Fruit fly (Drosophila melanogaster): Measurements from ENCODE around the gene ppk7.

DNA sequence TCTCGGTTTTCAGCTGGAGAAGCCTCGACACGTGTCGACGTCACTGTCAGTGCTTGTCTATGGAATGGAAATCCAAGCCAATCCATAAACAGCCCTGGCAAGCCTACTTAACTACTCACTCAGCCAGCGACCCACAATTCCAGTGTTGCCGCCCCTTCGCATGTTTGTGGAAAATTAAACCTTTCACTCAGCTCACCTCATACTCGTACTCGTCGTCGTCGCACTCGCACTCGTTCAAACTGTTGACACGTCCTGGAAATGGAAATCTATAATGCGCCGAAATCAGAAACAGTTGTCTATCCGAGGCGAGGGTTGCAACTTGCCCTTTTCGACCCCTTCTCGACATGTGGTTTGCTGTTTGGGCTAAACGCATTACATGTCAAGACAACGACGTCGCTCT is 35.1 kb downstream of the ppk7 start:
- TF ChIP-seq fd96Ca (GFP tag; IDR thresholded peaks at IDR 0.05) (no peak), CG14655 (GFP tag; optimal IDR thresholded peaks at IDR 0.05) (no peak), CG9948 (tag; optimal IDR thresholded peaks at IDR 0.05) (no peak), EcR (GFP tag; optimal IDR thresholded peaks at IDR 0.05) (no peak), CG4496 (GFP tag; IDR thresholded peaks at IDR 0.05) (no peak)

Data from whole organism, pupa.